Fruit fly (Drosophila melanogaster): ENCODE measurements around the gene CG15210.

CG15210 gene

dm6 chrX:10806718-10807412, 32.2 kb upstream of the CG15210 start (continued):
- peak; percentile 73 for TF ChIP-seq Med (GFP tag)
- no peak for TF ChIP-seq Meics (GFP tag; optimal IDR thresholded peaks at IDR 0.05)
- no peak for TF ChIP-seq CG4820 (GFP tag; optimal IDR thresholded peaks at IDR 0.05)
- TF ChIP-seq Drgx (GFP tag; IDR thresholded peaks at IDR 0.05) = no peak
- TF ChIP-seq Atf6 (GFP tag; IDR thresholded peaks at IDR 0.05) = peak; percentile 29; the same call in 1 of the 2 replicates
- TF ChIP-seq CG14710 (tag; optimal IDR thresholded peaks at IDR 0.05) = no peak
- peak; percentile 10 for TF ChIP-seq CoRest (tag; optimal IDR thresholded peaks at IDR 0.05)
- no peak for TF ChIP-seq Optix (GFP tag; IDR thresholded peaks at IDR 0.05)
- TF ChIP-seq lbe (GFP tag; optimal IDR thresholded peaks at IDR 0.05) = peak; percentile 0
- no peak for TF ChIP-seq CG4282 (GFP tag; optimal IDR thresholded peaks at IDR 0.05)
- TF ChIP-seq pb (GFP tag; optimal IDR thresholded peaks at IDR 0.05) = no peak
- TF ChIP-seq CG3163 (GFP tag; optimal IDR thresholded peaks at IDR 0.05) = peak; percentile 25
- peak; percentile 40 for TF ChIP-seq sd (tag; optimal IDR thresholded peaks at IDR 0.05)
- no peak for TF ChIP-seq CG8388 (GFP tag; optimal IDR thresholded peaks at IDR 0.05)
- TF ChIP-seq CG33557 (GFP tag; optimal IDR thresholded peaks at IDR 0.05) = no peak
- TF ChIP-seq sens (GFP tag) = peak; percentile 51
- no peak for TF ChIP-seq h (optimal IDR thresholded peaks at IDR 0.05)
- peak; percentile 71 for TF ChIP-seq Elba2 (GFP tag; optimal IDR thresholded peaks at IDR 0.05)
- TF ChIP-seq CG12155 (GFP tag; optimal IDR thresholded peaks at IDR 0.05) = no peak
- TF ChIP-seq pzg (GFP tag; optimal IDR thresholded peaks at IDR 0.05) = peak; percentile 19
- no peak for TF ChIP-seq cg (GFP tag; optimal IDR thresholded peaks at IDR 0.05)
- TF ChIP-seq CG11456 (GFP tag; IDR thresholded peaks at IDR 0.05) = no peak
- no peak for TF ChIP-seq pnt (GFP tag; optimal IDR thresholded peaks at IDR 0.05)
- TF ChIP-seq sens-2 (GFP tag; IDR thresholded peaks at IDR 0.05) = no peak
- no peak for TF ChIP-seq CG6791 (GFP tag; IDR thresholded peaks at IDR 0.05; ENCODE audit: partially characterized antibody)
- no peak for TF ChIP-seq CG31441 (GFP tag; IDR thresholded peaks at IDR 0.05)
- peak; percentile 42; the same call in 1 of the 3 replicates for TF ChIP-seq row (GFP tag; IDR thresholded peaks at IDR 0.05)
- TF ChIP-seq Tbp (GFP tag; optimal IDR thresholded peaks at IDR 0.05) = no peak
- TF ChIP-seq NK7.1 (GFP tag; optimal IDR thresholded peaks at IDR 0.05) = no peak
- TF ChIP-seq CG9932 (GFP tag; IDR thresholded peaks at IDR 0.05) = no peak
- TF ChIP-seq rib (GFP tag; IDR thresholded peaks at IDR 0.05) = no peak
- no peak for TF ChIP-seq CG8089 (GFP tag; optimal IDR thresholded peaks at IDR 0.05)
- no peak for TF ChIP-seq Six4 (GFP tag; optimal IDR thresholded peaks at IDR 0.05)
- TF ChIP-seq CG11504 (tag; optimal IDR thresholded peaks at IDR 0.05) = peak; percentile 8
- peak in 1 of 2 experiments; percentile 11 for TF ChIP-seq Hr51 (GFP tag; optimal IDR thresholded peaks at IDR 0.05)
- TF ChIP-seq stwl (tag; optimal IDR thresholded peaks at IDR 0.05) = peak; percentile 1
- TF ChIP-seq MBD-R2 (GFP tag; IDR thresholded peaks at IDR 0.05) = peak; percentile 10; the same call in 1 of the 2 replicates
- peak; percentile 97 for TF ChIP-seq Deaf1 (tag; optimal IDR thresholded peaks at IDR 0.05)
- TF ChIP-seq CG3838 (GFP tag; optimal IDR thresholded peaks at IDR 0.05) = no peak
- TF ChIP-seq CG3847 (GFP tag; IDR thresholded peaks at IDR 0.05) = no peak
- TF ChIP-seq ttk (GFP tag; IDR thresholded peaks at IDR 0.05) = no peak
- TF ChIP-seq CG17829 (tag; optimal IDR thresholded peaks at IDR 0.05) = no peak

DNA sequence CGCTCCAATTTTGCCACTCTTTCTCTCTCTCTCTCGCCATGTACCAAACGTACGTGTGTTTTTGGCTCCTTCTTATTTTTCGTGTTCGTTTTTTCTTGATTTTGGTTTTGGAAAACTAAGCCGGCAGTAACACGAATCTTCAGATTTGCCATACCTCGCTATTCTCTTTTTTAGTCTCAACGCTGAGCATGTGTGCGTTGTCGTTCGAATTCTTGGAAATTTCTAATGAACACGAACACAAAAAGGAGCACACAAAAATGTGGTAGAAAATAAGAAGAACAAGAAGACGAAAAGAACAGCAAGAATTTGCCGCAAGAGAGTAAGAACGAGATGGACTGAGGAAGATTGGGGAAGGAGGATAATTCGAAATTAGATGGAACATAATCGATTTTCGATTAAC, 30.3 kb upstream of the CG15210 start:
- TF ChIP-seq psq (GFP tag; optimal IDR thresholded peaks at IDR 0.05) = peak; percentile 33
- no peak for TF ChIP-seq CG2875 (GFP tag; optimal IDR thresholded peaks at IDR 0.05)
- no peak for TF ChIP-seq jing (GFP tag; optimal IDR thresholded peaks at IDR 0.05)
- TF ChIP-seq CG31224 (GFP tag; IDR thresholded peaks at IDR 0.05) = no peak
- no peak for TF ChIP-seq Lim3 (GFP tag; IDR thresholded peaks at IDR 0.05)
- TF ChIP-seq dysf (GFP tag; IDR thresholded peaks at IDR 0.05) = no peak
- peak in 1 of 3 experiments; percentile 96 for TF ChIP-seq Stat92E (GFP tag; optimal IDR thresholded peaks at IDR 0.05)
- TF ChIP-seq pros (GFP tag; optimal IDR thresholded peaks at IDR 0.05) = peak; percentile 86
- TF ChIP-seq insv (GFP tag; optimal IDR thresholded peaks at IDR 0.05) = no peak
- peak; percentile 8 for TF ChIP-seq stwl (tag; optimal IDR thresholded peaks at IDR 0.05)
- TF ChIP-seq twi (tag; optimal IDR thresholded peaks at IDR 0.05) = peak; percentile 29
- TF ChIP-seq trem (tag; optimal IDR thresholded peaks at IDR 0.05) = no peak
- TF ChIP-seq cg (GFP tag; optimal IDR thresholded peaks at IDR 0.05) = peak; percentile 30

All from whole organism, embryonic.